Worm (Caenorhabditis elegans) whole organism, early embryonic: ENCODE measurements around the gene lido-10.

Experiments used
- ama-1 ChIP-seq: fragments of 150-350 bp; optimal IDR thresholded peaks from 2 replicates; lab custom pipeline; 2014
- ets-7 ChIP-seq: sonication (generic microtip); optimal IDR thresholded peaks from 2 replicates; lab custom pipeline; 2016; ENCODE audit warnings: missing genotype, missing genetic modification characterization, missing compliant biosample characterization
- flt-1 ChIP-seq: fragments of 200-800 bp; sonication (Bioruptor generic); IDR thresholded peaks from 2 replicates; pipeline ENCODE4 v1.3.6; 2022; ENCODE audit warnings: missing genetic modification characterization, missing compliant biosample characterization
- hmbx-1 ChIP-seq: sonication (generic microtip); optimal IDR thresholded peaks from 2 replicates; lab custom pipeline; 2016; ENCODE audit warnings: mild to moderate bottlenecking, missing genetic modification characterization, missing compliant biosample characterization
- pes-1 ChIP-seq: fragments of 200-800 bp; sonication (Bioruptor generic); IDR thresholded peaks from 2 replicates; pipeline ENCODE4 v1.3.6; 2022; ENCODE audit warnings: missing genetic modification reagents, missing genetic modification characterization, missing compliant biosample characterization
- tbx-11 ChIP-seq: fragments of 200-800 bp; sonication (Bioruptor generic); IDR thresholded peaks from 2 replicates; pipeline ENCODE4 v1.3.6; 2022; ENCODE audit warnings: missing genetic modification characterization, missing compliant biosample characterization

DNA sequence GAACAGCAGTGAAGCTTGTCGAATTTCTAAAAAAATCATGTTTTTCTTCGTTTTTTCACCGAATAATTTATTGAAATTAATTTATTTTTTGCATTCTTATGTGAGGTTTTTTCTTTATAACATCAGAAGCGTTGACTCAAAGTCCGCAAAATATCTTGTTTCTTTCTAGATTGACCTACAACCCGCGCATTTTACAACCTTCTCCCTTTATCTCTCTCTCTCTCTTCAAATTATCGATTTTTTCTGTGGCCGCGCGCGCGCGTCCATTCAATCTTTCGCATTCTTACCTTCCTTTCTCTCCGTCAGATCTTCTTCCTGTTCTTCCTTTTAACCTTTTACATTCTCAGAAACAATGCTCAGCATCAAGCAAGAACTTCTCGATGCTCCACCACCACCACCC, 3.2 kb downstream of the lido-10 start, which contains the start of gene lido-12:
- TF ChIP-seq ama-1 (lab: Kevin White, UChicago), result no peak
- no peak for TF ChIP-seq hmbx-1 (tag; lab: Kevin White, UChicago)
- TF ChIP-seq ets-7 (tag; lab: Kevin White, UChicago), result no peak
- no peak for TF ChIP-seq flt-1 (GFP tag; lab: Robert Waterston, UW)
- TF ChIP-seq tbx-11, result no peak
- no peak for TF ChIP-seq pes-1 (GFP tag; lab: Robert Waterston, UW)
